Worm (Caenorhabditis elegans): ENCODE measurements around the gene pcs-1.

Gene pcs-1

DNA sequence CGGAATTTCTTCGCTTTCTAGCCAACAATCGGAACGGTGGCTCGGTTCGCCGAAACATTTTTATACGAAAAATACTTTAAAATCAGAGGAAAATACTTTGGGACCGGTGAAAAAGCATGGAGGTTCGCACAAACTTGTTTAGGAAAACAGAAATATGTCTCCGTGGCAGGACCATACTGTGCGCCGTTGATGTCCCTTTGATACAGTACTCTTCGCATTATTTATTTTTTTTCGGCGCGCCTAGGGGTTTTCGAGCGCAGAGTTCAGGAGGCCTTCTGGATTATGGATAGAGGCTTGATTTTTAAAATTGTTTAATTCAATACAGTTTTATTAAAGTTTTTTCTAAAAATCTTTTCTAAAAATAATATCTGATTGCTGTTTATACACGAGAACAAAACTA, 32.8 kb downstream of the pcs-1 start, which contains the start of gene F54D5.9:
TSS of gene F54D5.9 (minus strand) at position 115 of the 400 bp plus-strand sequence.
- no peak for TF ChIP-seq mab-5 (tag; optimal IDR thresholded peaks at IDR 0.05)

DNA sequence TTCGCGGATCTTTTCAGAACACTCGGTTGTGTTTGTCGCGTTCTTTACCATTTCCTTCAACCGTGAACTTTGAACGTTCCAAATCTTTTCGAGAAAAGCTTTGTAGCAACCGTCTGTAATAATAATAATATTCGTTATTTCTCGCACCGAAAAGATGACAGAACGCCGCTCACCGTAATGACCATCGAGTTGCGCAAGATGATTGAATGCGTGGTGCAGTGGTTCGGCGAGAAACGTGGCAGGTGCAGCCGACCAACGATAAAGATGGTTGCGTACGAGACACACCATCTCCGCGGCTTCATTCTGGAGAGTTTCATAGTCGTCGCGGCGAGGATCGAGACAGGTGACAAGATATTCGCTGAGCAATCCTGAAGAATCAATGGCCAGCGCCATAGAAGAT, 34.6 kb downstream of the pcs-1 start:
- peak; percentile 62 for TF ChIP-seq zip-8 (tag; optimal IDR thresholded peaks at IDR 0.05)
- TF ChIP-seq nhr-2 (tag; optimal IDR thresholded peaks at IDR 0.05): peak; percentile 6
- no peak for TF ChIP-seq bed-3 (GFP tag; optimal IDR thresholded peaks at IDR 0.05)
- peak; percentile 56 for TF ChIP-seq cnd-1 (tag; optimal IDR thresholded peaks at IDR 0.05)

DNA sequence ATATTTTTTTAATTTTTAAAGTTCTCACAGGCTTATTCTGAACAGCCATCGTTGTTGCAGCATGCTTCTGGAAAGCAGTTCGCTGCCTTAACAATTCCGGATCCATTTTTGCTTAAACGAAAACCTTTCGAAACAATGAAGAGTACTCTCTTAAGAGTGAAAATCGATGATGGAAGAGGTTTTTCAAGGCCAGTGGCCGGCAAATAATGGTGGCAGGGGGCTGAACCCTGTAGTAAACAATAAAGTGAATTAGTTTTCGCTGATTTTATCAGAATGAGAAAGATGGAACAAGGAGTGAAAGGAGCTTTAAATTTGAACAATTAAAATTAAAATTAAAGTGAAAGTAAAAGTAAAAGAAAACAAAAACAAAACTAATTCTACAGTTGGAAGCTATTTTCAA, 35.2 kb downstream of the pcs-1 start, which contains the start of gene gtf-2E2:
TSS of gene gtf-2E2 (minus strand) at position 111 of the 400 bp plus-strand sequence.
- TF ChIP-seq ham-2 (GFP tag; optimal IDR thresholded peaks at IDR 0.05): no peak
- TF ChIP-seq bed-3 (GFP tag; optimal IDR thresholded peaks at IDR 0.05): no peak
- peak; percentile 59 for TF ChIP-seq ces-1 (GFP tag; optimal IDR thresholded peaks at IDR 0.05)
- peak; percentile 8 for TF ChIP-seq lsy-2 (tag; optimal IDR thresholded peaks at IDR 0.05)
- TF ChIP-seq sptf-1 (tag; optimal IDR thresholded peaks at IDR 0.05): peak; percentile 58

DNA sequence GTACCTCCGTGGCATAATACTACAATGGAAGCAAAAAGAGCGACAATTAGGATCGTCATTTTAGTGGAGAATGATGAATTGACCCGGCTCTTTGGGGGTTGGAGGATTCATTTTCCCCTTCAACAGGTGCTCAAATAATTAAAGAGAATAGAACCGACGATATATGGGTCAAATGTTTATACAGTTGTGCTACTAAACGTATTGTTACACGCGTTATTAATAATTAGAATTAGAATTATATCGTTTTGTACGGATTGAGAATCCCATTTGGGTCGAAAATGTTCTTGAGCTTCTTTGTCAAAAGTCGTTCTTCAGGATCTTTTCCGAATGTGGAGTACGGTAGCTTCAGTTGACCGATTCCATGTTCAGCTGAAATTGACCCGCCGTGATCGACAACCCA, 38.8 kb downstream of the pcs-1 start, which contains the start of gene Y62F5A.9:
TSS of gene Y62F5A.9 (minus strand) at position 101 of the 400 bp plus-strand sequence.
- TF ChIP-seq pha-4 (tag; optimal IDR thresholded peaks at IDR 0.05): no peak
- no peak for TF ChIP-seq mls-2 (tag; optimal IDR thresholded peaks at IDR 0.05)
- TF ChIP-seq lsy-2 (tag; optimal IDR thresholded peaks at IDR 0.05): peak; percentile 4
- no peak for TF ChIP-seq sem-2 (GFP tag; optimal IDR thresholded peaks at IDR 0.05)
- no peak for TF ChIP-seq bed-3 (GFP tag; optimal IDR thresholded peaks at IDR 0.05)

DNA sequence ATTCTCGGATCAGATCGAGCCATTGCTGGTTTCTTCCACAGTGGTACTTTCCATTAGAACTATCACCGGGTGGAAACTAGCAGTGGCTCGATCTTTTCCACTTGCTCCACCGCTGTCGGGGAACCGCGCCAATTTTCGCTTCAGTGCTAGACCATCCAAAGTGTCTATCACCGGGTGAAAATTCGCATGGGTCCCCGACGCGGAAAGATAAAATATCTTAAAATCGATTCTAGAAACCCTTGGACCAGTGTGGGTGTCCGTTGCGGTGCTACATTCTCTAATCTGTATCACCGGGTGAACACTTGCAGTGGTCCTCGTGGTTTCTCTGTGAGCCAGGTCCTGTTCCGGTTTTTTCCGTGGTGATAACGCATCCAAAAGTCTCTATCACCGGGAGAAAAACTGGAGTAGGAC, 39.9 kb downstream of the pcs-1 start:
- peak; percentile 60 for TF ChIP-seq sem-2 (GFP tag; optimal IDR thresholded peaks at IDR 0.05)
- TF ChIP-seq ceh-43 (GFP tag; optimal IDR thresholded peaks at IDR 0.05): no peak
- TF ChIP-seq mls-2 (tag; optimal IDR thresholded peaks at IDR 0.05): peak; percentile 27
- peak; percentile 86 for TF ChIP-seq ceh-83 (GFP tag; optimal IDR thresholded peaks at IDR 0.05)
- peak; percentile 34 for TF ChIP-seq M03D4.4 (tag; optimal IDR thresholded peaks at IDR 0.05)
- TF ChIP-seq bed-3 (GFP tag; optimal IDR thresholded peaks at IDR 0.05): no peak
- TF ChIP-seq tbx-8 (GFP tag; optimal IDR thresholded peaks at IDR 0.05): peak; percentile 35

DNA sequence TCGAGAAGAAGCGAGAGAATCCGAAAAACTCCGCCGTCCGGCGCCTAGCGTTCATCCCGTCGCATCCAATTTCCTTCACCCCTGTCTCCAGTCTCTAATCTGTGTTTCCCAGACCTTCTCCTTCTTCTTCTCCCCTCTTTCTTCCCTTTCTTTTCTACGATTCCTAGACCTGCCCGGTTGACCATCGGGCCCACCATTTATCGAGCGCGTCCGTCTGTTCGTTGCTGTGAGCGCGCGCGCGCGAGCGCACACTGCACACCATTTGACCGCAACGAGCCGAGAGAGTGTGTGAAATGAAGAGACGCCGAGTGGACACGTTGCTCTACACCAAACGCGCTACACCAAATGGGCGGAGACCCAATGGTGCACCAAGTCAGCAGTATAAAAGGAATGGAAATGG, 40.4 kb downstream of the pcs-1 start:
- TF ChIP-seq ceh-83 (GFP tag; optimal IDR thresholded peaks at IDR 0.05) (no peak), elt-3 (tag; optimal IDR thresholded peaks at IDR 0.05) (no peak), snpc-4 (tag; optimal IDR thresholded peaks at IDR 0.05) (no peak), unc-62 (GFP tag; optimal IDR thresholded peaks at IDR 0.05) (peak; percentile 67), M03D4.4 (tag; optimal IDR thresholded peaks at IDR 0.05) (no peak), zip-8 (tag; optimal IDR thresholded peaks at IDR 0.05) (no peak), cnd-1 (tag; optimal IDR thresholded peaks at IDR 0.05) (peak; percentile 52), mep-1 (tag; optimal IDR thresholded peaks at IDR 0.05) (peak; percentile 62), unc-120 (tag; optimal IDR thresholded peaks at IDR 0.05; ENCODE audit: poor library complexity, severe bottlenecking) (peak; percentile 6), mab-5 (tag; optimal IDR thresholded peaks at IDR 0.05) (no peak), mls-2 (tag; optimal IDR thresholded peaks at IDR 0.05) (peak; percentile 40), hlh-1 (tag; optimal IDR thresholded peaks at IDR 0.05) (peak; percentile 60), ceh-43 (GFP tag; optimal IDR thresholded peaks at IDR 0.05) (no peak), nhr-237 (tag; optimal IDR thresholded peaks at IDR 0.05) (no peak), bed-3 (GFP tag; optimal IDR thresholded peaks at IDR 0.05) (no peak), nhr-2 (tag; optimal IDR thresholded peaks at IDR 0.05) (peak; percentile 46), ceh-39 (tag; optimal IDR thresholded peaks at IDR 0.05) (peak; percentile 76), ham-2 (GFP tag; optimal IDR thresholded peaks at IDR 0.05) (peak; percentile 37), ces-1 (GFP tag; optimal IDR thresholded peaks at IDR 0.05) (no peak), sptf-1 (tag; optimal IDR thresholded peaks at IDR 0.05) (peak; percentile 89), nhr-76 (tag; optimal IDR thresholded peaks at IDR 0.05) (no peak), pha-4 (tag; optimal IDR thresholded peaks at IDR 0.05) (no peak)

DNA sequence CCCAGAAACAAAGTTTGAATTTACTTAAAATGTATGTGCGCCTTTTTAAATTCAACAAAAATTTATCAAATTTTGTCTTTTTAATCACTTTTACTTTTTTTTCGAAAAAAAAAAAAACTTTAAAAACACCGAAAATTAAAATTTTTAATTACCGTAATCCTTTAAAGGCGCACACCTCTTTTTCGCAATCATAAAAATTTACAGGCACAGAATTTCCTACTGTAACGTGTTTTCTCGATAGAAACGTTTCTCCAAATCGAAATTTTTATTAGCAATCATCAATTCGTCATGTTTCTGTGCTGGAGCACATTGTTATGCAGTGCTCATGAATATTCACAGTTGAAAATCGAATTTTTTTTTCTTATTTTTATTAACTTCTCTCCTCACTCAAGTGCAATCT, 41.0 kb downstream of the pcs-1 start:
- no peak for TF ChIP-seq nhr-12 (tag; optimal IDR thresholded peaks at IDR 0.05)
- no peak for TF ChIP-seq ceh-43 (GFP tag; optimal IDR thresholded peaks at IDR 0.05)
- TF ChIP-seq unc-39 (tag; optimal IDR thresholded peaks at IDR 0.05): no peak
- TF ChIP-seq nhr-28 (tag; optimal IDR thresholded peaks at IDR 0.05): no peak
- TF ChIP-seq nhr-2 (tag; optimal IDR thresholded peaks at IDR 0.05): no peak
- TF ChIP-seq mep-1 (tag; optimal IDR thresholded peaks at IDR 0.05): no peak
- TF ChIP-seq unc-120 (tag; optimal IDR thresholded peaks at IDR 0.05; ENCODE audit: poor library complexity, severe bottlenecking): no peak
- peak; percentile 36 for TF ChIP-seq ces-1 (GFP tag; optimal IDR thresholded peaks at IDR 0.05)
